Worm (Caenorhabditis elegans) whole organism, L1 larva: Measurements from ENCODE around the gene R186.3.

ENCODE experiments used
- C16A3.4 ChIP-seq: fragments of 150-350 bp; optimal IDR thresholded peaks from 2 replicates; lab custom pipeline; 2014; ENCODE audit warnings: missing biosample characterization, missing genetic modification characterization
- F16B12.6 ChIP-seq: fragments of 150-350 bp; optimal IDR thresholded peaks from 2 replicates; lab custom pipeline; 2014; ENCODE audit warnings: missing biosample characterization, missing genetic modification characterization
- aha-1 ChIP-seq: fragments of 150-350 bp; optimal IDR thresholded peaks from 2 replicates; lab custom pipeline; 2014; ENCODE audit warnings: missing biosample characterization, missing genetic modification characterization
- alr-1 ChIP-seq: fragments of 200-800 bp; sonication (Bioruptor generic); optimal IDR thresholded peaks from 2 replicates; lab custom pipeline; 2018; ENCODE audit warnings: borderline replicate concordance, mild to moderate bottlenecking, missing genetic modification characterization, missing compliant biosample characterization
- blmp-1 ChIP-seq: fragments of 150-350 bp; optimal IDR thresholded peaks from 2 replicates; lab custom pipeline; 2014; ENCODE audit warnings: missing biosample characterization, missing genetic modification characterization
- ceh-90 ChIP-seq: sonication (generic microtip); optimal IDR thresholded peaks from 2 replicates; lab custom pipeline; 2016; ENCODE audit warnings: missing genetic modification characterization, missing compliant biosample characterization
- dpl-1 ChIP-seq, 3 experiments: fragments of 150-350 bp in 2 of 3; sonication (generic microtip) in 1 of 3; optimal IDR thresholded peaks; 2 replicates each; lab custom pipeline; 2014 to 2017; ENCODE audit warnings: missing biosample characterization in 3 of 3, missing genetic modification characterization in 3 of 3, missing genetic modification reagents in 3 of 3
- efl-1 ChIP-seq, 4 experiments: fragments of 150-350 bp; optimal IDR thresholded peaks in 3 of 4; peaks in 1 of 4; 1 replicate in 1 of 4; 2 replicates in 3 of 4; lab custom pipeline; 2014; ENCODE audit warnings: missing biosample characterization in 2 of 4, missing genetic modification characterization in 2 of 4, missing genetic modification reagents in 2 of 4
- efl-3 ChIP-seq: fragments of 200-800 bp; sonication (Bioruptor generic); optimal IDR thresholded peaks from 2 replicates; lab custom pipeline; 2018; ENCODE audit warnings: mild to moderate bottlenecking, missing genetic modification characterization, missing compliant biosample characterization
- egl-13 ChIP-seq: sonication (generic microtip); optimal IDR thresholded peaks from 2 replicates; lab custom pipeline; 2016; ENCODE audit warnings: missing genotype, missing genetic modification reagents, missing genetic modification characterization, missing compliant biosample characterization
- elt-2 ChIP-seq: sonication (generic microtip); optimal IDR thresholded peaks from 2 replicates; lab custom pipeline; 2016; ENCODE audit warnings: missing genetic modification characterization, mild to moderate bottlenecking, inconsistent platforms, missing compliant biosample characterization, missing genetic modification reagents
- elt-3 ChIP-seq, 6 experiments: fragments of 150-350 bp in 1 of 6; sonication (generic microtip); optimal IDR thresholded peaks; 2 replicates each; lab custom pipeline; 2017 to 2018; ENCODE audit warnings: missing biosample characterization in 6 of 6, missing genetic modification characterization in 6 of 6, inconsistent platforms in 1 of 6
- ets-5 ChIP-seq: fragments of 200-800 bp; sonication (Bioruptor generic); IDR thresholded peaks from 2 replicates; pipeline ENCODE4 v1.3.6; 2022; ENCODE audit warnings: missing genetic modification characterization, missing compliant biosample characterization
- fkh-8 ChIP-seq: sonication (generic microtip); optimal IDR thresholded peaks from 2 replicates; lab custom pipeline; 2016; ENCODE audit warnings: mild to moderate bottlenecking, missing genetic modification characterization, missing compliant biosample characterization
- grh-1 ChIP-seq: fragments of 200-800 bp; sonication (Bioruptor generic); IDR thresholded peaks from 2 replicates; pipeline ENCODE4 v1.3.6; 2022; ENCODE audit warnings: missing genetic modification reagents, missing genetic modification characterization, missing compliant biosample characterization
- hlh-17 ChIP-seq: fragments of 200-800 bp; sonication (Bioruptor generic); optimal IDR thresholded peaks from 2 replicates; lab custom pipeline; 2018; ENCODE audit warnings: missing genetic modification characterization, mild to moderate bottlenecking, missing compliant biosample characterization, moderate library complexity, borderline replicate concordance
- hlh-4 ChIP-seq: sonication (generic microtip); optimal IDR thresholded peaks from 2 replicates; lab custom pipeline; 2016; ENCODE audit warnings: mild to moderate bottlenecking, missing genetic modification characterization, missing compliant biosample characterization
- hpl-2 ChIP-seq: fragments of 150-350 bp; optimal IDR thresholded peaks from 2 replicates; lab custom pipeline; 2014; ENCODE audit warnings: missing biosample characterization, missing genetic modification reagents, missing genetic modification characterization
- irx-1 ChIP-seq: sonication (generic microtip); optimal IDR thresholded peaks from 2 replicates; lab custom pipeline; 2016; ENCODE audit warnings: missing genetic modification characterization, missing compliant biosample characterization
- jun-1 ChIP-seq: fragments of 150-350 bp; optimal IDR thresholded peaks from 2 replicates; lab custom pipeline; 2014; ENCODE audit warnings: missing biosample characterization, missing genetic modification reagents, missing genetic modification characterization
- lin-13 ChIP-seq: fragments of 150-350 bp; optimal IDR thresholded peaks from 2 replicates; lab custom pipeline; 2014; ENCODE audit warnings: missing biosample characterization, missing genetic modification reagents, missing genetic modification characterization
- lin-14 ChIP-seq: fragments of 200-800 bp; sonication (Bioruptor generic); optimal IDR thresholded peaks from 2 replicates; lab custom pipeline; 2018; ENCODE audit warnings: mild to moderate bottlenecking, missing genetic modification characterization, moderate library complexity, missing compliant biosample characterization
- lin-35 ChIP-seq, 2 experiments: fragments of 150-350 bp; optimal IDR thresholded peaks; 2 replicates each; lab custom pipeline; 2014; ENCODE audit warnings: missing biosample characterization in 2 of 2, missing genetic modification characterization in 2 of 2, missing genetic modification reagents in 2 of 2
- lsy-2 ChIP-seq, 2 experiments: fragments of 150-350 bp; optimal IDR thresholded peaks; 2 replicates each; lab custom pipeline; 2014; ENCODE audit warnings: missing biosample characterization in 2 of 2, missing genetic modification characterization in 2 of 2
- mab-9 ChIP-seq: fragments of 200-800 bp; sonication (Bioruptor generic); IDR thresholded peaks from 2 replicates; pipeline ENCODE4 v1.3.6; 2022; ENCODE audit warnings: missing genetic modification reagents, missing genetic modification characterization, missing compliant biosample characterization
- mef-2 ChIP-seq: fragments of 150-350 bp; optimal IDR thresholded peaks from 2 replicates; lab custom pipeline; 2014; ENCODE audit warnings: missing biosample characterization, missing genetic modification characterization
- mep-1 ChIP-seq: fragments of 150-350 bp; optimal IDR thresholded peaks from 2 replicates; lab custom pipeline; 2014; ENCODE audit warnings: missing biosample characterization, missing genetic modification characterization
- nhr-11 ChIP-seq: fragments of 150-350 bp; optimal IDR thresholded peaks from 2 replicates; lab custom pipeline; 2014; ENCODE audit warnings: missing biosample characterization, missing genetic modification characterization
- nhr-47 ChIP-seq: sonication (generic microtip); optimal IDR thresholded peaks from 2 replicates; lab custom pipeline; 2016; ENCODE audit warnings: mild to moderate bottlenecking, missing genetic modification characterization, moderate library complexity, missing compliant biosample characterization
- nhr-71 ChIP-seq: sonication (generic microtip); optimal IDR thresholded peaks from 2 replicates; lab custom pipeline; 2016; ENCODE audit warnings: mild to moderate bottlenecking, missing genetic modification characterization, moderate library complexity, missing compliant biosample characterization
- nhr-77 ChIP-seq: fragments of 150-350 bp; optimal IDR thresholded peaks from 2 replicates; lab custom pipeline; 2014; ENCODE audit warnings: missing biosample characterization, missing genetic modification characterization
- nhr-84 ChIP-seq: sonication (generic microtip); optimal IDR thresholded peaks from 2 replicates; lab custom pipeline; 2017; ENCODE audit warnings: missing biosample characterization, missing genetic modification characterization
- nhr-90 ChIP-seq: sonication (generic microtip); optimal IDR thresholded peaks from 2 replicates; lab custom pipeline; 2016; ENCODE audit warnings: mild to moderate bottlenecking, missing genetic modification characterization, missing compliant biosample characterization; ENCODE audit not compliant: poor library complexity
- pag-3 ChIP-seq: sonication (generic microtip); optimal IDR thresholded peaks from 2 replicates; lab custom pipeline; 2017; ENCODE audit warnings: missing genetic modification characterization, mild to moderate bottlenecking, missing compliant biosample characterization, antibody characterized with exemption, borderline replicate concordance; ENCODE audit not compliant: insufficient read depth
- pax-3 ChIP-seq: fragments of 200-800 bp; sonication (Bioruptor generic); optimal IDR thresholded peaks from 2 replicates; lab custom pipeline; 2018; ENCODE audit warnings: mild to moderate bottlenecking, missing genetic modification characterization, moderate library complexity, missing compliant biosample characterization
- pqm-1 ChIP-seq: sonication (generic microtip); optimal IDR thresholded peaks from 3 replicates; lab custom pipeline; 2017; ENCODE audit warnings: missing biosample characterization, missing genetic modification characterization
- skn-1 ChIP-seq: fragments of 150-350 bp; optimal IDR thresholded peaks from 2 replicates; lab custom pipeline; 2014; ENCODE audit warnings: missing biosample characterization, missing genetic modification characterization
- snu-23 ChIP-seq: sonication (generic microtip); optimal IDR thresholded peaks from 2 replicates; lab custom pipeline; 2016; ENCODE audit warnings: missing genetic modification characterization, missing compliant biosample characterization
- swsn-7 ChIP-seq: sonication (generic microtip); optimal IDR thresholded peaks from 2 replicates; lab custom pipeline; 2016; ENCODE audit warnings: missing genetic modification characterization, missing compliant biosample characterization
- tbx-2 ChIP-seq: sonication (generic microtip); optimal IDR thresholded peaks from 2 replicates; lab custom pipeline; 2016; ENCODE audit warnings: missing genetic modification characterization, missing compliant biosample characterization
- unc-130 ChIP-seq: fragments of 150-350 bp; optimal IDR thresholded peaks from 2 replicates; lab custom pipeline; 2017; ENCODE audit warnings: missing biosample characterization, missing genetic modification characterization, inconsistent platforms
- unc-62 ChIP-seq: fragments of 150-350 bp; optimal IDR thresholded peaks from 2 replicates; lab custom pipeline; 2014; ENCODE audit warnings: missing biosample characterization, missing genetic modification reagents, missing genetic modification characterization
- vab-15 ChIP-seq: sonication (generic microtip); optimal IDR thresholded peaks from 2 replicates; lab custom pipeline; 2017; ENCODE audit warnings: missing genotype, mild to moderate bottlenecking, missing genetic modification characterization, missing compliant biosample characterization
- xbp-1 ChIP-seq: sonication (generic microtip); optimal IDR thresholded peaks from 2 replicates; lab custom pipeline; 2016; ENCODE audit warnings: missing genetic modification characterization, missing compliant biosample characterization
- ztf-11 ChIP-seq, 2 experiments: sonication (generic microtip); optimal IDR thresholded peaks; 2 replicates each; lab custom pipeline; 2016 to 2017; ENCODE audit warnings: missing genetic modification characterization in 2 of 2, missing biosample characterization in 1 of 2, missing compliant biosample characterization in 1 of 2
- ztf-4 ChIP-seq: fragments of 150-350 bp; optimal IDR thresholded peaks from 2 replicates; lab custom pipeline; 2014; ENCODE audit warnings: missing biosample characterization, missing genetic modification characterization

Gene R186.3

ce11 chrV:12987061-12987460, 20.1 kb upstream of the R186.3 start, which contains the start of gene shw-3:
Gene shw-3, minus strand, starts transcription at chrV:12987161.
- TF ChIP-seq egl-13 (tag; lab: Kevin White, UChicago) = no peak
- no peak for TF ChIP-seq jun-1
- TF ChIP-seq mep-1 (tag; lab: Kevin White, UChicago) = no peak
- TF ChIP-seq pqm-1 (tag; lab: Kevin White, UChicago) = no peak
- TF ChIP-seq elt-2 (tag; lab: Kevin White, UChicago) = no peak
- no peak for TF ChIP-seq fkh-8
- TF ChIP-seq hpl-2 (GFP tag; lab: Kevin White, UChicago) = no peak
- TF ChIP-seq pax-3 (tag; lab: Kevin White, UChicago) = no peak
- no peak for TF ChIP-seq nhr-11
- no peak for TF ChIP-seq mef-2 (tag; lab: Kevin White, UChicago)
- TF ChIP-seq mab-9 (GFP tag; lab: Robert Waterston, UW) = no peak
- no peak for TF ChIP-seq aha-1 (tag; lab: Kevin White, UChicago)

ce11 chrV:12974047-12974446, 7.0 kb upstream of the R186.3 start:
- TF ChIP-seq ztf-4 (tag; lab: Kevin White, UChicago) = no peak
- TF ChIP-seq vab-15 (tag; lab: Kevin White, UChicago) = no peak
- no peak for TF ChIP-seq elt-3 (tag; optimal IDR thresholded peaks at IDR 0.05; lab: Kevin White, UChicago)
- TF ChIP-seq nhr-77 (tag; lab: Kevin White, UChicago) = no peak
- no peak for TF ChIP-seq nhr-11
- no peak for TF ChIP-seq swsn-7 (tag; lab: Kevin White, UChicago)
- TF ChIP-seq lin-35 (GFP tag; optimal IDR thresholded peaks at IDR 0.05; lab: Kevin White, UChicago) = no peak
- no peak for TF ChIP-seq dpl-1 (GFP tag; optimal IDR thresholded peaks at IDR 0.05; lab: Kevin White, UChicago)
- no peak for TF ChIP-seq pag-3 (tag; lab: Kevin White, UChicago)
- TF ChIP-seq alr-1 (tag; lab: Kevin White, UChicago) = no peak
- no peak for TF ChIP-seq jun-1
- TF ChIP-seq ets-5 = no peak
- no peak for TF ChIP-seq efl-1 (optimal IDR thresholded peaks at IDR 0.05; lab: Kevin White, UChicago)
- no peak for TF ChIP-seq efl-1 (GFP tag; optimal IDR thresholded peaks at IDR 0.05 in 1 of 2; lab: Kevin White, UChicago)
- TF ChIP-seq ztf-11 (tag; optimal IDR thresholded peaks at IDR 0.05; lab: Kevin White, UChicago) = no peak
- no peak for TF ChIP-seq efl-3
- TF ChIP-seq fkh-8 = no peak
- TF ChIP-seq hlh-17 (GFP tag; lab: Kevin White, UChicago) = no peak
- TF ChIP-seq irx-1 = no peak
- TF ChIP-seq blmp-1 (tag; lab: Kevin White, UChicago) = no peak

DNA sequence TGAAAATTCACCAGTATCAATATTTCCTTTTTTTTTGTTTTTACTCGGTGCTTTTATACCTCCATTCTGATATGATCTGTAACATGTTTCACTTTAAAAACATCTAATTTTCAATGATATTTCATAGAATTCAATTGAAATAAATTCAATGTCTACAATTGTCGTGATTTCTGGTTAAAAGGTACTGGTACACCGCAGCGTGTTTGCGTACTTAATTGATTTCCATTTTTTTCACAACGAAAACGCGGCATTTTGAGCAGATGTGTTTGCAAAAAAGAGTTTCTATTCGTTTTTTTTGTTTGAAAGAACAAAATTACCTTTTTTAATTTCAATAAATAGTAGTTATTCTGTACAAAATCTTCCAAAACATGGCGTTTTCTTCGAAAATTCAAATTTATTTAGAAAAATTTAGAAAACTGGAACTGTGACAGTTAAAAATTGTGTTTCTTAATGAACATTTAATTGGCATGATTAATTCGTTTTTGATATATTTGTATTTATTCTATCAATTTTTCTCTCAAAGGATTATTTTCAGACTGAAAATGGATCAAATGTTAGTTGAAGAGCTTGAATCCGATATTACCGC, 3.7 kb upstream of the R186.3 start, which contains the start of gene pnn-1:
pnn-1 (plus strand) TSS at position 536 of the 586 bp plus-strand sequence.
- TF ChIP-seq irx-1 (no peak), ceh-90 (tag; lab: Kevin White, UChicago) (no peak), blmp-1 (tag; lab: Kevin White, UChicago) (peak; percentile 41), lsy-2 (tag; optimal IDR thresholded peaks at IDR 0.05; lab: Kevin White, UChicago) (peak; percentile 71 to 86), xbp-1 (tag; lab: Kevin White, UChicago) (peak; percentile 31), nhr-47 (tag; lab: Kevin White, UChicago) (peak; percentile 37), hlh-4 (tag; lab: Kevin White, UChicago) (no peak), lin-13 (no peak), mep-1 (tag; lab: Kevin White, UChicago) (peak; percentile 58), nhr-71 (tag; lab: Kevin White, UChicago) (peak; percentile 44), pqm-1 (tag; lab: Kevin White, UChicago) (no peak), grh-1 (GFP tag; lab: Robert Waterston, UW) (no peak), snu-23 (GFP tag; lab: Kevin White, UChicago) (peak; percentile 45), skn-1 (no peak), unc-62 (no peak), tbx-2 (tag; lab: Kevin White, UChicago) (peak; percentile 12), pax-3 (tag; lab: Kevin White, UChicago) (no peak), nhr-84 (tag; lab: Kevin White, UChicago) (no peak), efl-1 (optimal IDR thresholded peaks at IDR 0.05; lab: Kevin White, UChicago) (peak; percentile 40 to 58), efl-1 (GFP tag; optimal IDR thresholded peaks at IDR 0.05 in 1 of 2; lab: Kevin White, UChicago) (peak; percentile 49 to 95), F16B12.6 (tag; lab: Kevin White, UChicago) (peak; percentile 87), alr-1 (tag; lab: Kevin White, UChicago) (no peak), unc-130 (tag; lab: Kevin White, UChicago) (no peak), C16A3.4 (tag; lab: Kevin White, UChicago) (peak; percentile 44), lin-35 (GFP tag; optimal IDR thresholded peaks at IDR 0.05; lab: Kevin White, UChicago) (peak; percentile 28 to 63), nhr-90 (tag; lab: Kevin White, UChicago) (no peak), dpl-1 (GFP tag; optimal IDR thresholded peaks at IDR 0.05; lab: Kevin White, UChicago) (peak; percentile 29 to 69 (median 63)), lin-14 (GFP tag; lab: Kevin White, UChicago) (peak; percentile 37)
- TF ChIP-seq, all 84 proteins: peak for 14
